Worm (Caenorhabditis elegans) whole organism, L2 larva: Measurements from ENCODE around the gene C03G5.14.

ENCODE experiments used
- C34F6.9 ChIP-seq: fragments of 150-350 bp; optimal IDR thresholded peaks from 2 replicates; lab custom pipeline; 2014; ENCODE audit warnings: missing biosample characterization, missing genetic modification characterization
- F13H6.1 ChIP-seq: sonication (generic microtip); optimal IDR thresholded peaks from 2 replicates; lab custom pipeline; 2016; ENCODE audit warnings: missing genetic modification characterization, missing compliant biosample characterization
- R02D3.7 ChIP-seq: fragments of 150-350 bp; optimal IDR thresholded peaks from 2 replicates; lab custom pipeline; 2014; ENCODE audit warnings: missing biosample characterization, missing genetic modification characterization
- aly-2 ChIP-seq: fragments of 150-350 bp; optimal IDR thresholded peaks from 2 replicates; lab custom pipeline; 2014; ENCODE audit warnings: missing biosample characterization, missing genetic modification characterization
- blmp-1 ChIP-seq: sonication (generic microtip); optimal IDR thresholded peaks from 2 replicates; lab custom pipeline; 2017; ENCODE audit warnings: missing genetic modification characterization, mild to moderate bottlenecking, missing compliant biosample characterization, antibody characterized with exemption, moderate library complexity; ENCODE audit not compliant: insufficient read depth
- ceh-16 ChIP-seq: fragments of 150-350 bp; optimal IDR thresholded peaks from 2 replicates; lab custom pipeline; 2014; ENCODE audit warnings: missing biosample characterization, missing genetic modification characterization
- crh-2 ChIP-seq: sonication (generic microtip); optimal IDR thresholded peaks from 2 replicates; lab custom pipeline; 2017; ENCODE audit warnings: missing biosample characterization, missing genetic modification characterization
- dmd-4 ChIP-seq: sonication (generic microtip); optimal IDR thresholded peaks from 2 replicates; lab custom pipeline; 2017; ENCODE audit warnings: missing biosample characterization, missing genetic modification characterization
- egl-27 ChIP-seq: sonication (generic microtip); optimal IDR thresholded peaks from 3 replicates; lab custom pipeline; 2017; ENCODE audit warnings: missing biosample characterization, missing genetic modification reagents, missing genetic modification characterization
- fos-1 ChIP-seq: fragments of 150-350 bp; optimal IDR thresholded peaks from 2 replicates; lab custom pipeline; 2014; ENCODE audit warnings: missing biosample characterization, missing genetic modification characterization
- lin-11 ChIP-seq: fragments of 150-350 bp; sonication (generic microtip); optimal IDR thresholded peaks from 2 replicates; lab custom pipeline; 2014; ENCODE audit warnings: missing biosample characterization, missing genetic modification characterization, inconsistent platforms, mixed read lengths
- lin-13 ChIP-seq: fragments of 150-350 bp; optimal IDR thresholded peaks from 2 replicates; lab custom pipeline; 2014; ENCODE audit warnings: missing biosample characterization, missing genetic modification reagents, missing genetic modification characterization
- lin-39 ChIP-seq: fragments of 150-350 bp; optimal IDR thresholded peaks from 2 replicates; lab custom pipeline; 2014; ENCODE audit warnings: missing biosample characterization, missing genetic modification reagents, missing genetic modification characterization
- lsy-2 ChIP-seq, 2 experiments: fragments of 150-350 bp in 1 of 2; sonication (generic microtip) in 1 of 2; optimal IDR thresholded peaks; 2 replicates each; lab custom pipeline; 2014 to 2017; ENCODE audit warnings: missing biosample characterization in 2 of 2, missing genetic modification characterization in 2 of 2
- mab-5 ChIP-seq: fragments of 150-350 bp; optimal IDR thresholded peaks from 2 replicates; lab custom pipeline; 2014; ENCODE audit warnings: missing biosample characterization, missing genetic modification characterization
- mbf-1 ChIP-seq: sonication (generic microtip); optimal IDR thresholded peaks from 2 replicates; lab custom pipeline; 2017; ENCODE audit warnings: missing biosample characterization, missing genetic modification characterization
- mdl-1 ChIP-seq, 2 experiments: fragments of 150-350 bp in 1 of 2; sonication (generic microtip) in 1 of 2; optimal IDR thresholded peaks; 2 replicates each; lab custom pipeline; 2017; ENCODE audit warnings: missing biosample characterization in 2 of 2, missing genetic modification characterization in 2 of 2
- nhr-10 ChIP-seq: sonication (generic microtip); optimal IDR thresholded peaks from 2 replicates; lab custom pipeline; 2017; ENCODE audit warnings: missing biosample characterization, missing genetic modification characterization
- nhr-11 ChIP-seq: fragments of 150-350 bp; optimal IDR thresholded peaks from 2 replicates; lab custom pipeline; 2014; ENCODE audit warnings: missing biosample characterization, missing genetic modification characterization
- nhr-129 ChIP-seq: fragments of 150-350 bp; optimal IDR thresholded peaks from 2 replicates; lab custom pipeline; 2014; ENCODE audit warnings: missing biosample characterization, missing genetic modification characterization
- nhr-25 ChIP-seq: fragments of 150-350 bp; sonication (generic microtip); optimal IDR thresholded peaks from 3 replicates; lab custom pipeline; 2014; ENCODE audit warnings: missing biosample characterization, missing genetic modification characterization
- peb-1 ChIP-seq: fragments of 150-350 bp; optimal IDR thresholded peaks from 2 replicates; lab custom pipeline; 2014; ENCODE audit warnings: missing biosample characterization, missing genetic modification characterization
- sem-4 ChIP-seq: fragments of 150-350 bp; optimal IDR thresholded peaks from 2 replicates; lab custom pipeline; 2014; ENCODE audit warnings: missing biosample characterization, missing genetic modification reagents, missing genetic modification characterization
- skn-1 ChIP-seq: sonication (generic microtip); optimal IDR thresholded peaks from 2 replicates; lab custom pipeline; 2017; ENCODE audit warnings: missing biosample characterization, missing genetic modification characterization
- sma-3 ChIP-seq: sonication (generic microtip); optimal IDR thresholded peaks from 2 replicates; lab custom pipeline; 2016; ENCODE audit warnings: missing genetic modification reagents, missing genetic modification characterization, missing compliant biosample characterization
- sma-9 ChIP-seq, 2 experiments: fragments of 150-350 bp in 1 of 2; sonication (generic microtip) in 1 of 2; optimal IDR thresholded peaks; 2 replicates each; lab custom pipeline; 2014 to 2016; ENCODE audit warnings: missing genetic modification characterization in 2 of 2, mild to moderate bottlenecking in 1 of 2, missing biosample characterization in 1 of 2, missing compliant biosample characterization in 1 of 2, missing genetic modification reagents in 1 of 2, moderate library complexity in 1 of 2
- snpc-4 ChIP-seq: fragments of 150-350 bp; optimal IDR thresholded peaks from 2 replicates; lab custom pipeline; 2014; ENCODE audit warnings: missing biosample characterization, missing genetic modification characterization
- unc-39 ChIP-seq: fragments of 150-350 bp; optimal IDR thresholded peaks from 2 replicates; lab custom pipeline; 2014; ENCODE audit warnings: missing biosample characterization, missing genetic modification characterization
- unc-55 ChIP-seq: fragments of 150-350 bp; sonication (generic microtip); optimal IDR thresholded peaks from 3 replicates; lab custom pipeline; 2014; ENCODE audit warnings: missing biosample characterization, missing genetic modification reagents, missing genetic modification characterization
- zag-1 ChIP-seq: fragments of 150-350 bp; optimal IDR thresholded peaks from 2 replicates; lab custom pipeline; 2014; ENCODE audit warnings: missing biosample characterization, missing genetic modification characterization
- ztf-1 ChIP-seq: fragments of 200-800 bp; sonication (Bioruptor generic); conservative IDR thresholded peaks from 2 replicates; pipeline ENCODE4 v1.3.6; 2022; ENCODE audit warnings: missing genetic modification characterization, missing compliant biosample characterization
- ztf-11 ChIP-seq: sonication (generic microtip); optimal IDR thresholded peaks from 2 replicates; lab custom pipeline; 2017; ENCODE audit warnings: missing biosample characterization, missing genetic modification characterization

The C03G5.14 gene

DNA sequence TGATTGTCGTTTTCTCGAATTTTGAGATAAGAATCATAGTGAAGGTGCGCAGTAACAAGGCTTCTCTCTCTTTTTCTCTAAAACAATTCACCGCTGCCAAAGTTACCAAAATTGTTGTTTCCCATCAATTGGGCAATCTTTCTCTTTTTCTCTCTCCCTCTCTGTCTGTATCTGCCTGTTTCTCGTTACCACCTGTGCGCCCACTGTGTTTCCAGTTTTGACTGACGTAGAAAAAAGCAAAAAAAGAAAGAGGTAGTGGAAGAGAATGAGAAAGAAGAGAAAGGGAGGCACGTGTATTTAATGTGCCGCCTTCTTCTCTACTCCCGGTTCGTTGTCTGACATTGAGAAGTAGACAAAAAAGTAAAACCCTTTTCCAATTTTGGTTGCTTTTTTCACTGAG, 28.4 kb downstream of the C03G5.14 start (continued):
- peak; percentile 70 for TF ChIP-seq sma-3
- no peak for TF ChIP-seq skn-1
- TF ChIP-seq ceh-16 (tag; lab: Kevin White, UChicago), result peak; percentile 77
- TF ChIP-seq dmd-4 (tag; lab: Kevin White, UChicago), result no peak
- TF ChIP-seq mab-5 (tag; lab: Kevin White, UChicago), result no peak
- TF ChIP-seq fos-1 (tag; lab: Kevin White, UChicago), result peak; percentile 66

DNA sequence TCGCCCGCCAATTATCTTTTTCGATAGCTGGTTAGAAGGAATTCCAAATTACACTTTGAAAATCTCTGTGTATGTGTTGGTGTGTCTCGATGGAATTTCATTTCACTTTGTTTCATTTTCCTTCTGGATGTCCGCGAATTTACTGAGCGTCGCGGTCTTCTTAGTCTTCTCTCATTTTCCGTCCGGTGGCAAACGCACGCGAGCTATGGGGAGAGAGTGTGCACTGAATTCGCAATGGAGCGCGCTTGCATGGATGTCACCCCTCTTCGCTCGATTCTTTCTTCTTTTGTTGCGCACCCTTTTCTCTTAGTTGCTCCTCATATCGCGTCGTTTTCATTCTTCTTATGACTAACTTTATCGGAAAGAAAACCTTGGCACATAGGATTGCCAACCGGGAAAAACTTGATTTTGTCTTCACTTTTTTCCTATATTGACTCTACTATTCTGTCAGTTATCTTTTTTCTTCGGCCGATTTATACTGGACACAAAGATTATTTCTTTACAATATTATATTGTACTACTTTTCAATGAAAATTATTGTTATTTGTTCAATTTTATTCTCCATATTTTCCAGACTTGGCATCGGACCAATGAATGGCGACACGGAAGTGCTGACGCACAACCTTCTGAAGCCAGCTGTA, 30.1 kb downstream of the C03G5.14 start, which contains the start of gene dhhc-14:
Gene dhhc-14 (plus strand): TSS at position 591 of the 641 bp plus-strand sequence.
- TF ChIP-seq sma-3, result no peak
- peak; percentile 12 for TF ChIP-seq sma-9 (GFP tag; optimal IDR thresholded peaks at IDR 0.05; lab: Kevin White, UChicago)
- TF ChIP-seq sma-9 (tag; optimal IDR thresholded peaks at IDR 0.05; lab: Kevin White, UChicago), result no peak
- peak in 1 of 2 experiments; percentile 49 for TF ChIP-seq lsy-2 (tag; optimal IDR thresholded peaks at IDR 0.05; lab: Kevin White, UChicago)
- no peak for TF ChIP-seq lin-39 (tag; lab: Kevin White, UChicago)
- TF ChIP-seq ztf-1, result no peak
- no peak for TF ChIP-seq nhr-11 (tag; lab: Kevin White, UChicago)
- TF ChIP-seq F13H6.1 (tag; lab: Kevin White, UChicago), result peak; percentile 52
- TF ChIP-seq mab-5 (tag; lab: Kevin White, UChicago), result no peak
- TF ChIP-seq skn-1, result no peak
- TF ChIP-seq nhr-25 (tag; lab: Kevin White, UChicago), result no peak
- peak; percentile 76 for TF ChIP-seq unc-55 (GFP tag; lab: Kevin White, UChicago)
- TF ChIP-seq sem-4, result peak; percentile 57
- no peak for TF ChIP-seq aly-2
- TF ChIP-seq unc-39 (tag; lab: Kevin White, UChicago), result no peak
- TF ChIP-seq crh-2 (tag; lab: Kevin White, UChicago), result peak; percentile 46
- peak; percentile 42 for TF ChIP-seq lin-13
- no peak for TF ChIP-seq peb-1 (tag; lab: Kevin White, UChicago)
- peak; percentile 28 for TF ChIP-seq snpc-4 (tag; lab: Kevin White, UChicago)
- peak; percentile 64 for TF ChIP-seq lin-11 (tag; lab: Kevin White, UChicago)
- TF ChIP-seq nhr-10 (tag; lab: Kevin White, UChicago), result no peak
- no peak for TF ChIP-seq R02D3.7 (tag; lab: Kevin White, UChicago)
- TF ChIP-seq egl-27 (tag; lab: Kevin White, UChicago), result no peak
- TF ChIP-seq fos-1 (tag; lab: Kevin White, UChicago), result peak; percentile 48
- TF ChIP-seq mdl-1 (tag; optimal IDR thresholded peaks at IDR 0.05; lab: Kevin White, UChicago), result peak in 1 of 2 experiments; percentile 69
- peak; percentile 66 for TF ChIP-seq C34F6.9
- TF ChIP-seq zag-1 (tag; lab: Kevin White, UChicago), result peak; percentile 66
- peak; percentile 76 for TF ChIP-seq nhr-129 (tag; lab: Kevin White, UChicago)

DNA sequence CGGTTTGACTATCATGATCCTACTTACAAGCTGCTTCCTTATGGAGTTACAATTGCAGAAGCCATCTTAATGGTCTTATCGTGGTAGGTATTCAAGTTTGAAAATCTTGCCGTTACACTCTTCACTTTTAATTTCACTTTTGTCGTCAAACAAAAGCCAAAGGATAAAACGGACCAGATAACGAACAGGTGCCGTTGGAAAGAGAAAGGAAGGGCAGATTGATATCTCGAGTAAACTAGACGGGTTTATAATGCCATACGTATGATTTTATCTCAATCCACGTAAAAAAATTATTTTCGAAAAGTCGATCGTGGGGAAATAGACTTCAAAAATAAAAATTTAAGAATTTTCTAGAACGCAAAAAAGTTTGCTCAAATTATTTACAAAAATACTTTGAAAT, 32.3 kb downstream of the C03G5.14 start:
- TF ChIP-seq ztf-11 (tag; lab: Kevin White, UChicago) (no peak), ceh-16 (tag; lab: Kevin White, UChicago) (peak; percentile 45), nhr-25 (tag; lab: Kevin White, UChicago) (peak; percentile 49), dmd-4 (tag; lab: Kevin White, UChicago) (no peak), blmp-1 (tag; lab: Kevin White, UChicago) (peak; percentile 83), snpc-4 (tag; lab: Kevin White, UChicago) (no peak), mbf-1 (tag; lab: Kevin White, UChicago) (no peak)

DNA sequence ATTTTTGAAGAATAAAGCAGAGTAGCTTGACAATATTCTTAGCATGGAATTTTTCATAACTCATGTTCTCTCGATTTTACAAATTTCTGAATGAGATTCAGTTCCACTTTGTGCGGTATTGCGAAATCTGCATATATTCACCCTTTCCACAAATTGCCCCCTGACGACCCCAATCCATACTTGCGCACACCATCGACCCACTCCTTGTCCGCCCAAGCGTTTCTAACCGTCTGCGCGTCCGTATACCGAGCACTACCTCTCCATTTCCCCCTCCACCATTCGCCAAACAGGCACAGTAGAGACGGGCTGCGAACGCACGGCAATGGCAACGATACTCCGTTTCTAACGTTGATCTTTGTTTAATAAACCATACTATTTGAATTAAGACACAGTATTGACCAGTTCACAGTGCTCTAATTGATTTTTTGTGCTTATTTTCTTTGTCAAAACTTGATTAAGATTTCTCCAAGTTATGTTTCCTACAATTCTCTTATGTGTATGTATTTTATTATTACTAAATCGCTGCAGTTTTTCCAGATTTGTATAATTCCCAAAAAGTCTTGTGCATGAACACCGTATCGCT, 35.0 kb downstream of the C03G5.14 start, which contains the start of gene utx-1:
Gene utx-1 (plus strand): TSS at position 533 of the 583 bp plus-strand sequence.
- TF ChIP-seq mab-5 (tag; lab: Kevin White, UChicago), result no peak
- TF ChIP-seq blmp-1 (tag; lab: Kevin White, UChicago), result no peak
- peak; percentile 11 for TF ChIP-seq C34F6.9
- peak; percentile 39 for TF ChIP-seq F13H6.1 (tag; lab: Kevin White, UChicago)
- peak in 1 of 2 experiments; percentile 17 for TF ChIP-seq lsy-2 (tag; optimal IDR thresholded peaks at IDR 0.05; lab: Kevin White, UChicago)
- peak; percentile 36 for TF ChIP-seq nhr-25 (tag; lab: Kevin White, UChicago)
- TF ChIP-seq sma-3, result peak; percentile 34
- TF ChIP-seq unc-55 (GFP tag; lab: Kevin White, UChicago), result peak; percentile 53
- peak; percentile 39 for TF ChIP-seq nhr-129 (tag; lab: Kevin White, UChicago)
- no peak for TF ChIP-seq mbf-1 (tag; lab: Kevin White, UChicago)
